Fruit fly (Drosophila melanogaster) whole organism, prepupa: ENCODE measurements around the gene CG33725.

Source experiments
- Blimp-1 ChIP-seq: fragments of 200-800 bp; sonication (Bioruptor generic); optimal IDR thresholded peaks from 3 replicates; lab custom pipeline; 2017; ENCODE audit warnings: missing biosample characterization, missing genetic modification characterization, mild to moderate bottlenecking, moderate library complexity, missing genetic modification reagents
- CG10631 ChIP-seq: fragments of 200-800 bp; sonication (Bioruptor generic); optimal IDR thresholded peaks from 2 replicates; lab custom pipeline; 2016; ENCODE audit warnings: missing biosample characterization, missing genetic modification characterization
- CG10669 ChIP-seq: fragments of 200-800 bp; sonication (Bioruptor generic); optimal IDR thresholded peaks from 3 replicates; lab custom pipeline; 2018; ENCODE audit warnings: missing biosample characterization, mild to moderate bottlenecking, missing genetic modification characterization, moderate library complexity
- CG15336 ChIP-seq: fragments of 200-800 bp; sonication (Bioruptor generic); IDR thresholded peaks from 2 replicates; pipeline ENCODE4 v1.3.6; 2022; ENCODE audit warnings: missing biosample characterization, missing genetic modification characterization
- CG16779 ChIP-seq: fragments of 200-800 bp; sonication (Bioruptor generic); optimal IDR thresholded peaks from 3 replicates; lab custom pipeline; 2017; ENCODE audit warnings: missing biosample characterization, mild to moderate bottlenecking, missing genetic modification characterization
- CG31627 ChIP-seq: fragments of 200-800 bp; sonication (Bioruptor generic); optimal IDR thresholded peaks from 3 replicates; lab custom pipeline; 2016; ENCODE audit warnings: missing biosample characterization, missing genetic modification characterization
- CG32006 ChIP-seq: fragments of 200-800 bp; sonication (Bioruptor generic); optimal IDR thresholded peaks from 3 replicates; lab custom pipeline; 2017; ENCODE audit warnings: missing biosample characterization, mild to moderate bottlenecking, missing genetic modification characterization
- CG6276 ChIP-seq: fragments of 200-800 bp; sonication (Bioruptor generic); optimal IDR thresholded peaks from 2 replicates; lab custom pipeline; 2017; ENCODE audit warnings: missing biosample characterization, mild to moderate bottlenecking, missing genetic modification characterization
- CG6792 ChIP-seq: fragments of 200-800 bp; sonication (Bioruptor generic); optimal IDR thresholded peaks from 3 replicates; lab custom pipeline; 2016; ENCODE audit warnings: missing biosample characterization, missing genetic modification characterization
- CG6808 ChIP-seq: fragments of 200-800 bp; sonication (Bioruptor generic); optimal IDR thresholded peaks from 3 replicates; lab custom pipeline; 2017; ENCODE audit warnings: missing biosample characterization, missing genetic modification characterization, mild to moderate bottlenecking, moderate library complexity, missing genetic modification reagents
- CG7368 ChIP-seq: fragments of 200-800 bp; sonication (Bioruptor generic); optimal IDR thresholded peaks from 3 replicates; lab custom pipeline; 2016; ENCODE audit warnings: missing biosample characterization, missing genetic modification characterization
- CG8319 ChIP-seq: fragments of 200-800 bp; sonication (Bioruptor generic); optimal IDR thresholded peaks from 3 replicates; lab custom pipeline; 2016; ENCODE audit warnings: missing biosample characterization, missing genetic modification characterization
- CG8632 ChIP-seq: fragments of 200-800 bp; sonication (Bioruptor generic); optimal IDR thresholded peaks from 3 replicates; lab custom pipeline; 2016; ENCODE audit warnings: missing biosample characterization, missing genetic modification characterization
- CG9139 ChIP-seq: fragments of 200-800 bp; sonication (Bioruptor generic); optimal IDR thresholded peaks from 3 replicates; lab custom pipeline; 2017; ENCODE audit warnings: missing biosample characterization, mild to moderate bottlenecking, missing genetic modification characterization
- Eip75B ChIP-seq: fragments of 200-800 bp; sonication (Bioruptor generic); optimal IDR thresholded peaks from 3 replicates; lab custom pipeline; 2016; ENCODE audit warnings: missing biosample characterization, missing genetic modification characterization
- Eip93F ChIP-seq: fragments of 200-800 bp; sonication (Bioruptor generic); optimal IDR thresholded peaks from 2 replicates; lab custom pipeline; 2016; ENCODE audit warnings: missing biosample characterization, mild to moderate bottlenecking, missing genetic modification characterization
- Ets21C ChIP-seq: fragments of 200-800 bp; sonication (Bioruptor generic); optimal IDR thresholded peaks from 3 replicates; lab custom pipeline; 2016; ENCODE audit warnings: missing biosample characterization, missing genetic modification characterization
- Ets96B ChIP-seq: fragments of 200-800 bp; optimal IDR thresholded peaks from 2 replicates; lab custom pipeline; 2019; ENCODE audit warnings: missing biosample characterization, mild to moderate bottlenecking, missing genetic modification characterization, moderate library complexity
- Gug ChIP-seq: fragments of 200-800 bp; sonication (Bioruptor generic); IDR thresholded peaks from 2 replicates; pipeline ENCODE4 v1.3.6; 2022; ENCODE audit warnings: missing biosample characterization, missing genetic modification characterization
- Hr38 ChIP-seq: sonication (Bioruptor generic); optimal IDR thresholded peaks from 2 replicates; lab custom pipeline; 2016; ENCODE audit warnings: missing biosample characterization, missing genetic modification characterization
- Hr39 ChIP-seq: fragments of 200-800 bp; sonication (Bioruptor generic); optimal IDR thresholded peaks from 2 replicates; lab custom pipeline; 2016; ENCODE audit warnings: missing biosample characterization, missing genetic modification characterization
- Hr4 ChIP-seq: fragments of 200-800 bp; sonication (Bioruptor generic); optimal IDR thresholded peaks from 3 replicates; lab custom pipeline; 2016; ENCODE audit warnings: missing biosample characterization, missing genetic modification characterization
- Lpt ChIP-seq: fragments of 200-800 bp; sonication (Bioruptor generic); optimal IDR thresholded peaks from 3 replicates; lab custom pipeline; 2016; ENCODE audit warnings: missing biosample characterization, missing genetic modification characterization
- Met ChIP-seq: fragments of 200-800 bp; sonication (Bioruptor generic); optimal IDR thresholded peaks from 3 replicates; lab custom pipeline; 2016; ENCODE audit warnings: missing biosample characterization, missing genetic modification characterization
- OdsH ChIP-seq: fragments of 200-800 bp; sonication (Bioruptor generic); optimal IDR thresholded peaks from 3 replicates; lab custom pipeline; 2016; ENCODE audit warnings: missing biosample characterization, missing genetic modification characterization
- Smox ChIP-seq: fragments of 200-800 bp; sonication (Bioruptor generic); optimal IDR thresholded peaks from 3 replicates; lab custom pipeline; 2016; ENCODE audit warnings: missing biosample characterization, missing genetic modification characterization
- Sox14 ChIP-seq: fragments of 200-800 bp; sonication (Bioruptor generic); optimal IDR thresholded peaks from 3 replicates; lab custom pipeline; 2016; ENCODE audit warnings: missing biosample characterization, missing genetic modification characterization
- achi ChIP-seq: fragments of 200-800 bp; sonication (Bioruptor generic); optimal IDR thresholded peaks from 3 replicates; lab custom pipeline; 2016; ENCODE audit warnings: missing biosample characterization, missing genetic modification characterization
- acj6 ChIP-seq: fragments of 200-800 bp; sonication (Bioruptor generic); optimal IDR thresholded peaks from 3 replicates; lab custom pipeline; 2016; ENCODE audit warnings: missing biosample characterization, missing genetic modification characterization
- cyc ChIP-seq: fragments of 200-800 bp; sonication (Bioruptor generic); optimal IDR thresholded peaks from 3 replicates; lab custom pipeline; 2016; ENCODE audit warnings: missing biosample characterization, missing genetic modification characterization
- dsx ChIP-seq: fragments of 200-800 bp; optimal IDR thresholded peaks from 3 replicates; lab custom pipeline; 2019; ENCODE audit warnings: missing biosample characterization, mild to moderate bottlenecking, missing genetic modification characterization, moderate library complexity; ENCODE audit not compliant: poor library complexity, severe bottlenecking
- eg ChIP-seq: fragments of 200-800 bp; sonication (Bioruptor generic); IDR thresholded peaks from 3 replicates; pipeline ENCODE4 v1.3.6; 2022; ENCODE audit warnings: missing biosample characterization, missing genetic modification characterization
- esn ChIP-seq: fragments of 200-800 bp; sonication (Bioruptor generic); optimal IDR thresholded peaks from 2 replicates; lab custom pipeline; 2016; ENCODE audit warnings: missing biosample characterization, mild to moderate bottlenecking, missing genetic modification characterization, moderate library complexity
- fd85E ChIP-seq: fragments of 200-800 bp; sonication (Bioruptor generic); optimal IDR thresholded peaks from 3 replicates; lab custom pipeline; 2016; ENCODE audit warnings: missing biosample characterization, missing genetic modification characterization
- fkh ChIP-seq: fragments of 200-800 bp; sonication (Bioruptor generic); optimal IDR thresholded peaks from 3 replicates; lab custom pipeline; 2017; ENCODE audit warnings: missing biosample characterization, mild to moderate bottlenecking, missing genetic modification characterization, moderate library complexity
- lz ChIP-seq: fragments of 200-800 bp; sonication (Bioruptor generic); optimal IDR thresholded peaks from 3 replicates; lab custom pipeline; 2016; ENCODE audit warnings: missing biosample characterization, missing genetic modification characterization
- net ChIP-seq: fragments of 200-800 bp; sonication (Bioruptor generic); optimal IDR thresholded peaks from 3 replicates; lab custom pipeline; 2016; ENCODE audit warnings: missing biosample characterization, missing genetic modification characterization
- pdm3 ChIP-seq: fragments of 200-800 bp; sonication (Bioruptor generic); optimal IDR thresholded peaks from 3 replicates; lab custom pipeline; 2016; ENCODE audit warnings: missing biosample characterization, missing genetic modification characterization
- salr ChIP-seq, 2 experiments: fragments of 200-800 bp; sonication (Bioruptor generic); optimal IDR thresholded peaks; 3 replicates each; lab custom pipeline; 2016 to 2018; ENCODE audit warnings: missing biosample characterization in 2 of 2, missing genetic modification characterization in 2 of 2, mild to moderate bottlenecking in 1 of 2
- spab ChIP-seq: fragments of 200-800 bp; sonication (Bioruptor generic); optimal IDR thresholded peaks from 2 replicates; lab custom pipeline; 2017; ENCODE audit warnings: missing biosample characterization, mild to moderate bottlenecking, missing genetic modification characterization, missing genetic modification reagents
- svp ChIP-seq: fragments of 200-800 bp; sonication (Bioruptor generic); peaks from one replicate; lab custom pipeline; 2016; ENCODE audit warnings: missing biosample characterization, missing genetic modification characterization
- vri ChIP-seq: fragments of 200-800 bp; sonication (Bioruptor generic); optimal IDR thresholded peaks from 3 replicates; lab custom pipeline; 2016; ENCODE audit warnings: missing biosample characterization, mild to moderate bottlenecking, missing genetic modification characterization

Gene CG33725

DNA sequence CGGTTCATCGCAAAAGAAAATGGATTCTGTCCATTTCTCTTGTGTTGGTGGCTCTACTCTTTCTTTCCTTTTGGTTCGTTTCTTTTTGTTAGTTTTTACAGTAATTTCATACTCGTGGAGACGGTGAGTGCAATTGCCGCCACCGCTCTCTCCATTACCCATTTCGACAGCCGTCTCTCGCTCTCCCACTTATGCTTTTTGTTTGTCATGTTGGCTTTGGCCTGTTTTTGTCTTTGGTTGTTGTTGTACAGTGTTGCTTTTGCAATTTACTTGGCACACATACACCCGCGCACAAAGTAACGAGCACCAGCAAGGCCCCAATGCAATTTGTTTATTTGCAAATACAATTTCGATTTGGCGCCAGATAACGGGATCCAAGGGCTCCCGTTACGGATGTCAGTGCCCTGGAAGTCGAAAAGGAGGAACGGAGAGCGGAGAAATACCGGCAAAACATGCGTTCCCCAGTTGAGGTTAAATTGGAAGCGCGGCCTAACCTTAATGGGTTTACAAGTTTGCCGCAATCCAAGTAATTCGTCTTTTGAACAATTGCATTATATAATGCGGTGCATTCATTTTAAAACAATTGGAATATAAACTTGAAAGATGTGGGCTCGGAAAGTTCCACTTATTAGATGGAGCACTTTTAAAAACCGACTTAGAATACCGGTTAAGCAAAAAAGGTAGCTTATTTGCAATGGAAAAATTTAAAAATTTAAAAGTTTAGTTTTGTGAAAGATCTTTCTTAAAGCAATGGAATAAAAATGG is 33.5 kb downstream of the CG33725 start (continued):
- TF ChIP-seq pdm3 (GFP tag; lab: Kevin White, UChicago) (peak; percentile 12), CG15336 (peak; percentile 87), CG8319 (GFP tag; lab: Kevin White, UChicago) (peak; percentile 1), acj6 (GFP tag; lab: Kevin White, UChicago) (no peak), salr (GFP tag; optimal IDR thresholded peaks at IDR 0.05; lab: Kevin White, UChicago) (peak; percentile 15 to 36), CG10669 (peak; percentile 16), Eip75B (GFP tag; lab: Kevin White, UChicago) (peak; percentile 30), CG31627 (GFP tag; lab: Kevin White, UChicago) (no peak), achi (GFP tag; lab: Kevin White, UChicago) (no peak), CG6792 (peak; percentile 1), CG10631 (GFP tag; lab: Kevin White, UChicago) (no peak), fd85E (no peak), net (GFP tag; lab: Kevin White, UChicago) (peak; percentile 54), Blimp-1 (GFP tag; lab: Kevin White, UChicago) (no peak), CG7368 (no peak), CG8632 (no peak), eg (GFP tag; lab: Robert Waterston, UW) (peak; percentile 90), Ets96B (peak; percentile 73), Met (GFP tag; lab: Kevin White, UChicago) (no peak), esn (GFP tag; lab: Kevin White, UChicago) (no peak), Hr39 (GFP tag; lab: Kevin White, UChicago) (no peak), OdsH (no peak), Hr4 (GFP tag; lab: Kevin White, UChicago) (peak; percentile 46)

DNA sequence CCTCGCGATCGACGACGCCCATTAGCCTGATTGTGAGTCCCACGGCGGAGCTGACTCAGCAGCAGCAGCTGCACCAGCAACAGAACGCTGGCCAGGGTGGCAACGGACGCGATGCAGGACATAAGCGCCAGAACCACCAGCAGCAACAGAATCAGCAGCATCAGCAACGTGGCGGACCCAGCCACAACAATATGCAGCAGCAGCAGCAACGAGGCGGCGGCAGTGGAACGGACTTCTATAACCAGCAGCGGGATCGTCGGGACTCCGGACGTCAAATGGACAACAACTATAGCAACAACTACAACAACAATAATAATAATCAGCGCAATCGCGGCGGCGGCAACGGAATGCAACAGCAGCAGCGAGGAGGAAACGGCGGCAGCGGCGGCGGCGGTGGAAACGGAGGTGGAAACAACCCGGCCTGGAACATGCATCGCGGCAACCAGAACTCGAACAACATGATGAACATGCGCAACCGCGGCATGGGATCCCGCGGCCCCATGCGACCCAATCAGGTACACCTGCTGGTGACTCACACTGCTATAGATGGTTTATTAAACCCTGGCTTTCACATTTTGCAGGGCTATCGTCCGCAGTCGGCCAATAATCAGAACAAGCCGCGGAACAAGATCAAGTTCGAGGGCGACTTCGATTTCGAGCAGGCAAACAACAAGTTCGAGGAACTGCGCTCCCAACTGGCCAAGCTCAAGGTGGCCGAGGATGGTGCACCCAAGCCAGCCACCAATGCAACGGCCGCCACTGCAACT is 35.2 kb downstream of the CG33725 start:
- TF ChIP-seq svp (peak; percentile 58), spab (no peak)

DNA sequence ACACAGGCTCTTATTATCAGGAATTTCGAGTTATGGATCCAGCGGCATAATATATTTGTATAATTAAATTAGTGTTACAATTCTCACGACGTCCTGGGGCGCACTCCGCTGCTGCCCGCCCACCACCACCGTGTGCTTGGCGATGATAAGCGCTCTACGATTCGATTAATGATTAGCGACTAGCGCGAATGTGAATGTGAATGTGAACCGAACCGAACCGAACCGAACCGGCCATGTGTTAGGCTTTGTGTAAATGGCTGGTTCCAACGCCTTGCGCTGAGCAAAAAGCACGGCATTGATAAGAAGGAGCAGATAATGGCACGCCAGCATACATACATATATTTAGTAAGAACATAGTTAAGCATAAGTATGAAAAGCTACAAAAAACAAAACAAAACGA is 36.9 kb downstream of the CG33725 start:
- TF ChIP-seq OdsH (no peak), fd85E (no peak), salr (GFP tag; optimal IDR thresholded peaks at IDR 0.05; lab: Kevin White, UChicago) (no peak), svp (peak; percentile 85), vri (peak; percentile 12)

DNA sequence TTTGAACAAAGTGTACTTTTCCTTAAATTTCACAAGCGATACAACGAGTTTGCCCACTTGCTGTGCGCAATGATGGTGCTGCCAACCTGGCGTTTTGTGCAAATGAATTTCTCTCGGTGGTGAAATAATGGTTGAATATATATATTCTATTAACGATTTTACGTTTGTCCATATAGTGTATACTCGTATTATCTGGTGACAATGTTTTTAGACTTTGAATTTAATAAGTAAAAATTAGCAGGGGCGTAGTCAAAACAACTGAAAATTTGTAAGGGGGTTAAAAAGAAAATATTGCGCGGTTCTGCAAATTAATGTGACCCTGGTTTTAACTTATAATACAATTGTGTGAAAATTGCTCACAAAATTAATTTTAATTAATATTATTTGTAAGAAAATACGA is 41.5 kb downstream of the CG33725 start, which contains the start of the genes ver and Gcn5:
TSS of gene ver (plus strand) at position 47 of the 400 bp plus-strand sequence.
TSS of gene Gcn5 (minus strand) at position 74 of the 400 bp plus-strand sequence.
- TF ChIP-seq CG10631 (GFP tag; lab: Kevin White, UChicago), result peak; percentile 96
- peak; percentile 97 for TF ChIP-seq Smox (GFP tag; lab: Kevin White, UChicago)
- TF ChIP-seq esn (GFP tag; lab: Kevin White, UChicago), result peak; percentile 98
- TF ChIP-seq Ets21C (GFP tag; lab: Kevin White, UChicago), result peak; percentile 94
- TF ChIP-seq Eip93F (GFP tag; lab: Kevin White, UChicago), result peak; percentile 90
- TF ChIP-seq Hr38 (GFP tag; lab: Kevin White, UChicago), result peak; percentile 12
- TF ChIP-seq Lpt (GFP tag; lab: Kevin White, UChicago), result peak; percentile 95
- TF ChIP-seq CG9139 (GFP tag; lab: Kevin White, UChicago), result peak; percentile 82
- TF ChIP-seq lz (GFP tag; lab: Kevin White, UChicago), result peak; percentile 98
- TF ChIP-seq salr (GFP tag; optimal IDR thresholded peaks at IDR 0.05; lab: Kevin White, UChicago), result peak; percentile 91 to 95
- peak; percentile 94 for TF ChIP-seq CG6792
- TF ChIP-seq CG7368, result peak; percentile 89
- TF ChIP-seq CG6276 (GFP tag; lab: Kevin White, UChicago), result peak; percentile 96
- peak; percentile 91 for TF ChIP-seq CG6808 (GFP tag; lab: Kevin White, UChicago)
- TF ChIP-seq CG31627 (GFP tag; lab: Kevin White, UChicago), result peak; percentile 97
- peak; percentile 71 for TF ChIP-seq fkh (GFP tag; lab: Kevin White, UChicago)
- TF ChIP-seq CG16779 (tag; lab: Kevin White, UChicago), result peak; percentile 90
- TF ChIP-seq CG32006, result peak; percentile 97
- peak; percentile 98 for TF ChIP-seq Sox14
- TF ChIP-seq vri, result peak; percentile 98
- TF ChIP-seq Met (GFP tag; lab: Kevin White, UChicago), result peak; percentile 97
- peak; percentile 99 for TF ChIP-seq svp
- TF ChIP-seq Hr4 (GFP tag; lab: Kevin White, UChicago), result peak; percentile 97
- peak; percentile 97 for TF ChIP-seq CG8632
- TF ChIP-seq dsx, result peak; percentile 90
- peak; percentile 98 for TF ChIP-seq eg (GFP tag; lab: Robert Waterston, UW)
- peak; percentile 96 for TF ChIP-seq Gug (GFP tag; lab: Robert Waterston, UW)
- peak; percentile 90 for TF ChIP-seq Blimp-1 (GFP tag; lab: Kevin White, UChicago)
- peak; percentile 97 for TF ChIP-seq cyc (GFP tag; lab: Kevin White, UChicago)
- TF ChIP-seq OdsH, result peak; percentile 98
